Worm (Caenorhabditis elegans): Measurements from ENCODE around the gene C24H11.1.

C24H11.1 gene

ce11 chrIII:11829062-11829461 lies 41.6 kb downstream of the C24H11.1 start:
- TF ChIP-seq lin-39 (tag; optimal IDR thresholded peaks at IDR 0.05): no peak
- TF ChIP-seq lsy-12 (tag; optimal IDR thresholded peaks at IDR 0.05): no peak
- peak; percentile 2 for TF ChIP-seq lin-15B (tag; optimal IDR thresholded peaks at IDR 0.05)
- no peak for TF ChIP-seq eor-1 (tag; optimal IDR thresholded peaks at IDR 0.05)
- TF ChIP-seq ceh-28 (tag; optimal IDR thresholded peaks at IDR 0.05): no peak
- TF ChIP-seq egl-27 (tag; optimal IDR thresholded peaks at IDR 0.05): no peak
- no peak for TF ChIP-seq mdl-1 (tag; optimal IDR thresholded peaks at IDR 0.05)
- TF ChIP-seq nfya-1 (tag; optimal IDR thresholded peaks at IDR 0.05; ENCODE audit: insufficient read depth): peak; percentile 98

ce11 chrIII:11829585-11830195 lies 42.2 kb downstream of the C24H11.1 start:
- TF ChIP-seq ceh-28 (tag; optimal IDR thresholded peaks at IDR 0.05) (no peak), nfya-1 (tag; optimal IDR thresholded peaks at IDR 0.05; ENCODE audit: insufficient read depth) (peak; percentile 99)

ce11 chrIII:11830522-11831489 lies 43.3 kb downstream of the C24H11.1 start:
- TF ChIP-seq fkh-10 (GFP tag; optimal IDR thresholded peaks at IDR 0.05) (no peak), nhr-67 (tag; optimal IDR thresholded peaks at IDR 0.05) (no peak), nhr-23 (tag; optimal IDR thresholded peaks at IDR 0.05) (no peak), elt-2 (tag; optimal IDR thresholded peaks at IDR 0.05) (peak; percentile 15), tbx-2 (tag; optimal IDR thresholded peaks at IDR 0.05) (no peak), hmg-11 (tag; optimal IDR thresholded peaks at IDR 0.05) (no peak), ceh-28 (tag; optimal IDR thresholded peaks at IDR 0.05) (no peak), skn-1 (tag; optimal IDR thresholded peaks at IDR 0.05) (no peak), pha-4 (tag; optimal IDR thresholded peaks at IDR 0.05) (peak; percentile 22), elt-3 (tag; optimal IDR thresholded peaks at IDR 0.05) (no peak), lin-15B (tag; optimal IDR thresholded peaks at IDR 0.05) (no peak), ZK546.5 (tag; optimal IDR thresholded peaks at IDR 0.05) (no peak), nhr-12 (tag; optimal IDR thresholded peaks at IDR 0.05) (no peak), daf-12 (tag; optimal IDR thresholded peaks at IDR 0.05) (no peak), mdl-1 (tag; optimal IDR thresholded peaks at IDR 0.05) (no peak), nhr-237 (tag; optimal IDR thresholded peaks at IDR 0.05) (no peak), mml-1 (tag; optimal IDR thresholded peaks at IDR 0.05) (no peak), nhr-77 (tag; optimal IDR thresholded peaks at IDR 0.05) (no peak), ztf-4 (tag; optimal IDR thresholded peaks at IDR 0.05) (no peak), ceh-82 (tag; optimal IDR thresholded peaks at IDR 0.05) (no peak), ama-1 (optimal IDR thresholded peaks at IDR 0.05) (peak; percentile 31), lsy-12 (tag; optimal IDR thresholded peaks at IDR 0.05) (peak; percentile 26), ceh-16 (tag; optimal IDR thresholded peaks at IDR 0.05) (no peak), elt-1 (tag; optimal IDR thresholded peaks at IDR 0.05) (no peak), nfya-1 (tag; optimal IDR thresholded peaks at IDR 0.05; ENCODE audit: insufficient read depth) (peak; percentile 28), nhr-28 (tag; optimal IDR thresholded peaks at IDR 0.05) (no peak), sea-2 (GFP tag; optimal IDR thresholded peaks at IDR 0.05) (no peak), zag-1 (tag; optimal IDR thresholded peaks at IDR 0.05) (no peak), R02D3.7 (tag; optimal IDR thresholded peaks at IDR 0.05) (no peak), ceh-9 (tag; optimal IDR thresholded peaks at IDR 0.05) (no peak), nhr-11 (tag; optimal IDR thresholded peaks at IDR 0.05) (no peak), pqm-1 (tag; optimal IDR thresholded peaks at IDR 0.05) (no peak), nhr-25 (tag; optimal IDR thresholded peaks at IDR 0.05) (no peak), unc-62 (GFP tag; optimal IDR thresholded peaks at IDR 0.05) (no peak)

- TF ChIP-seq egl-27 (tag; optimal IDR thresholded peaks at IDR 0.05): no peak
- no peak for TF ChIP-seq unc-62 (GFP tag; optimal IDR thresholded peaks at IDR 0.05)
- TF ChIP-seq ama-1 (optimal IDR thresholded peaks at IDR 0.05): no peak
- TF ChIP-seq mdl-1 (tag; optimal IDR thresholded peaks at IDR 0.05): no peak
- no peak for TF ChIP-seq skn-1 (tag; optimal IDR thresholded peaks at IDR 0.05)
- TF ChIP-seq ztf-11 (tag; optimal IDR thresholded peaks at IDR 0.05): no peak
- no peak for TF ChIP-seq sea-2 (GFP tag; optimal IDR thresholded peaks at IDR 0.05)
- TF ChIP-seq elt-2 (tag; optimal IDR thresholded peaks at IDR 0.05): no peak
- TF ChIP-seq nhr-76 (tag; optimal IDR thresholded peaks at IDR 0.05): no peak
- TF ChIP-seq ZK546.5 (tag; optimal IDR thresholded peaks at IDR 0.05): no peak
- no peak for TF ChIP-seq nhr-25 (tag; optimal IDR thresholded peaks at IDR 0.05)
- no peak for TF ChIP-seq unc-39 (tag; optimal IDR thresholded peaks at IDR 0.05)
- TF ChIP-seq nfya-1 (tag; optimal IDR thresholded peaks at IDR 0.05; ENCODE audit: insufficient read depth): no peak
- TF ChIP-seq R02D3.7 (tag; optimal IDR thresholded peaks at IDR 0.05): no peak
- no peak for TF ChIP-seq nhr-67 (tag; optimal IDR thresholded peaks at IDR 0.05)
- TF ChIP-seq jun-1 (tag; optimal IDR thresholded peaks at IDR 0.05): no peak
Observed at ce11 chrIII:11833449-11833848, 46.0 kb downstream of the C24H11.1 start.
